Worm (Caenorhabditis elegans) whole organism, L4 larva: ENCODE results near the gene oma-2.

Experiments
- Y105C5A.15 ChIP-seq: fragments of 200-800 bp; sonication (Bioruptor generic); IDR thresholded peaks from 2 replicates; pipeline ENCODE4 v1.3.6; 2022; ENCODE audit warnings: missing genetic modification characterization, missing compliant biosample characterization
- ZK337.2 ChIP-seq: fragments of 200-800 bp; sonication (Bioruptor generic); IDR thresholded peaks from 2 replicates; pipeline ENCODE4 v1.3.6; 2022; ENCODE audit warnings: missing genetic modification reagents, missing genetic modification characterization, missing compliant biosample characterization
- ZK546.5 ChIP-seq, 2 experiments: sonication (generic microtip); optimal IDR thresholded peaks; 2 replicates each; lab custom pipeline; 2017; ENCODE audit warnings: missing biosample characterization in 2 of 2, missing genetic modification characterization in 2 of 2
- aha-1 ChIP-seq: fragments of 150-350 bp; peaks from one replicate; lab custom pipeline; 2014; ENCODE audit warnings: missing biosample characterization, missing genetic modification characterization
- ama-1 ChIP-seq: fragments of 150-350 bp; optimal IDR thresholded peaks from 2 replicates; lab custom pipeline; 2014; ENCODE audit warnings: inconsistent platforms, mixed read lengths
- attf-4 ChIP-seq: sonication (generic microtip); optimal IDR thresholded peaks from 3 replicates; lab custom pipeline; 2017; ENCODE audit warnings: missing biosample characterization, missing genetic modification characterization
- ceh-32 ChIP-seq: sonication (generic microtip); optimal IDR thresholded peaks from 2 replicates; lab custom pipeline; 2016; ENCODE audit warnings: mild to moderate bottlenecking, missing genetic modification characterization, missing compliant biosample characterization; ENCODE audit not compliant: poor library complexity
- ces-1 ChIP-seq: fragments of 150-350 bp; sonication (generic microtip); optimal IDR thresholded peaks from 4 replicates; lab custom pipeline; 2014; ENCODE audit warnings: missing biosample characterization, missing genetic modification reagents, missing genetic modification characterization
- dpl-1 ChIP-seq: fragments of 150-350 bp; optimal IDR thresholded peaks from 2 replicates; lab custom pipeline; 2014; ENCODE audit warnings: missing biosample characterization, missing genetic modification reagents, missing genetic modification characterization
- fos-1 ChIP-seq: fragments of 150-350 bp; optimal IDR thresholded peaks from 2 replicates; lab custom pipeline; 2014; ENCODE audit warnings: missing biosample characterization, missing genetic modification characterization
- hlh-11 ChIP-seq: fragments of 200-800 bp; sonication (Bioruptor generic); optimal IDR thresholded peaks from 2 replicates; lab custom pipeline; 2018; ENCODE audit warnings: mild to moderate bottlenecking, missing genetic modification characterization, missing compliant biosample characterization
- lim-7 ChIP-seq: fragments of 200-800 bp; sonication (Bioruptor generic); IDR thresholded peaks from 2 replicates; pipeline ENCODE4 v1.3.6; 2022; ENCODE audit warnings: missing genetic modification characterization, missing compliant biosample characterization
- lin-1 ChIP-seq: fragments of 200-800 bp; sonication (Bioruptor generic); IDR thresholded peaks from 2 replicates; pipeline ENCODE4 v1.3.6; 2022; ENCODE audit warnings: missing genetic modification reagents, missing genetic modification characterization, missing compliant biosample characterization
- lin-13 ChIP-seq: fragments of 150-350 bp; optimal IDR thresholded peaks from 2 replicates; lab custom pipeline; 2014; ENCODE audit warnings: missing biosample characterization, missing genetic modification reagents, missing genetic modification characterization
- lir-3 ChIP-seq: sonication (generic microtip); optimal IDR thresholded peaks from 2 replicates; lab custom pipeline; 2016; ENCODE audit warnings: mild to moderate bottlenecking, missing genetic modification characterization, missing compliant biosample characterization
- madf-5 ChIP-seq, 2 experiments: fragments of 200-800 bp; sonication (Bioruptor generic); IDR thresholded peaks; 2 replicates each; pipeline ENCODE4 v1.3.6; 2022; ENCODE audit warnings: missing compliant biosample characterization in 2 of 2, missing genetic modification characterization in 2 of 2
- mdl-1 ChIP-seq, 2 experiments: fragments of 150-350 bp in 1 of 2; sonication (generic microtip) in 1 of 2; optimal IDR thresholded peaks; 2 replicates each; lab custom pipeline; 2014 to 2017; ENCODE audit warnings: missing biosample characterization in 2 of 2, missing genetic modification characterization in 2 of 2
- mdt-29 ChIP-seq: fragments of 200-800 bp; sonication (Bioruptor generic); IDR thresholded peaks from 2 replicates; pipeline ENCODE4 v1.3.6; 2022; ENCODE audit warnings: missing genetic modification reagents, missing genetic modification characterization, missing compliant biosample characterization
- mep-1 ChIP-seq: fragments of 150-350 bp; sonication (generic microtip); optimal IDR thresholded peaks from 3 replicates; lab custom pipeline; 2014; ENCODE audit warnings: missing biosample characterization, missing genetic modification characterization
- mes-2 ChIP-seq: sonication (generic microtip); optimal IDR thresholded peaks from 2 replicates; lab custom pipeline; 2016; ENCODE audit warnings: missing genotype, mild to moderate bottlenecking, missing genetic modification characterization, missing compliant biosample characterization; ENCODE audit not compliant: poor library complexity, severe bottlenecking
- mxl-2 ChIP-seq: fragments of 200-800 bp; sonication (Bioruptor generic); conservative IDR thresholded peaks from 2 replicates; pipeline ENCODE4 v1.3.6; 2022; ENCODE audit warnings: missing genetic modification reagents, missing genetic modification characterization, missing compliant biosample characterization
- mxl-3 ChIP-seq: fragments of 200-800 bp; sonication (Bioruptor generic); optimal IDR thresholded peaks from 2 replicates; lab custom pipeline; 2018; ENCODE audit warnings: mild to moderate bottlenecking, missing genetic modification characterization, missing compliant biosample characterization
- nhr-10 ChIP-seq: fragments of 150-350 bp; optimal IDR thresholded peaks from 2 replicates; lab custom pipeline; 2014; ENCODE audit warnings: missing biosample characterization, missing genetic modification characterization
- nhr-11 ChIP-seq: fragments of 150-350 bp; optimal IDR thresholded peaks from 2 replicates; lab custom pipeline; 2014; ENCODE audit warnings: missing biosample characterization, missing genetic modification characterization
- nhr-28 ChIP-seq: fragments of 150-350 bp; optimal IDR thresholded peaks from 2 replicates; lab custom pipeline; 2014; ENCODE audit warnings: missing biosample characterization, missing genetic modification characterization
- pha-4 ChIP-seq, 2 experiments: fragments of 150-350 bp in 1 of 2; fragments of 200-800 bp in 1 of 2; sonication (Bioruptor generic) in 1 of 2; IDR thresholded peaks in 1 of 2; optimal IDR thresholded peaks in 1 of 2; 2 replicates each; pipeline versions ENCODE4 v1.3.6 to Lab custom; 2014 to 2022; ENCODE audit warnings: missing genetic modification characterization in 2 of 2, missing genetic modification reagents in 2 of 2, missing biosample characterization in 1 of 2, missing compliant biosample characterization in 1 of 2
- php-3 ChIP-seq: fragments of 200-800 bp; sonication (Bioruptor generic); IDR thresholded peaks from 2 replicates; pipeline ENCODE4 v1.3.6; 2022; ENCODE audit warnings: missing genetic modification reagents, missing genetic modification characterization, missing compliant biosample characterization
- saeg-2 ChIP-seq: fragments of 200-800 bp; sonication (Bioruptor generic); IDR thresholded peaks from 2 replicates; pipeline ENCODE4 v1.3.6; 2022; ENCODE audit warnings: missing genetic modification reagents, missing genetic modification characterization, missing compliant biosample characterization
- sdz-12 ChIP-seq: fragments of 200-800 bp; sonication (Bioruptor generic); optimal IDR thresholded peaks from 2 replicates; lab custom pipeline; 2018; ENCODE audit warnings: mild to moderate bottlenecking, missing genetic modification characterization, missing compliant biosample characterization
- skn-1 ChIP-seq: fragments of 150-350 bp; optimal IDR thresholded peaks from 2 replicates; lab custom pipeline; 2014; ENCODE audit warnings: missing biosample characterization, missing genetic modification characterization
- snpc-4 ChIP-seq: fragments of 150-350 bp; optimal IDR thresholded peaks from 2 replicates; lab custom pipeline; 2014; ENCODE audit warnings: missing biosample characterization, missing genetic modification characterization
- spr-1 ChIP-seq: sonication (generic microtip); optimal IDR thresholded peaks from 2 replicates; lab custom pipeline; 2016; ENCODE audit warnings: mild to moderate bottlenecking, missing genetic modification characterization, missing compliant biosample characterization
- spr-3 ChIP-seq: fragments of 200-800 bp; sonication (Bioruptor generic); optimal IDR thresholded peaks from 2 replicates; lab custom pipeline; 2018; ENCODE audit warnings: mild to moderate bottlenecking, missing genetic modification characterization, missing compliant biosample characterization
- unc-62 ChIP-seq, 3 experiments: fragments of 150-350 bp in 1 of 3; sonication (generic microtip); optimal IDR thresholded peaks in 2 of 3; peaks in 1 of 3; 1 replicate in 1 of 3; 2 replicates in 2 of 3; lab custom pipeline; 2014 to 2017; ENCODE audit warnings: missing biosample characterization in 3 of 3, missing genetic modification characterization in 3 of 3, missing genetic modification reagents in 3 of 3, missing genotype in 1 of 3
- ztf-11 ChIP-seq: fragments of 150-350 bp; optimal IDR thresholded peaks from 2 replicates; lab custom pipeline; 2014; ENCODE audit warnings: missing biosample characterization, missing genetic modification characterization

oma-2 gene

DNA sequence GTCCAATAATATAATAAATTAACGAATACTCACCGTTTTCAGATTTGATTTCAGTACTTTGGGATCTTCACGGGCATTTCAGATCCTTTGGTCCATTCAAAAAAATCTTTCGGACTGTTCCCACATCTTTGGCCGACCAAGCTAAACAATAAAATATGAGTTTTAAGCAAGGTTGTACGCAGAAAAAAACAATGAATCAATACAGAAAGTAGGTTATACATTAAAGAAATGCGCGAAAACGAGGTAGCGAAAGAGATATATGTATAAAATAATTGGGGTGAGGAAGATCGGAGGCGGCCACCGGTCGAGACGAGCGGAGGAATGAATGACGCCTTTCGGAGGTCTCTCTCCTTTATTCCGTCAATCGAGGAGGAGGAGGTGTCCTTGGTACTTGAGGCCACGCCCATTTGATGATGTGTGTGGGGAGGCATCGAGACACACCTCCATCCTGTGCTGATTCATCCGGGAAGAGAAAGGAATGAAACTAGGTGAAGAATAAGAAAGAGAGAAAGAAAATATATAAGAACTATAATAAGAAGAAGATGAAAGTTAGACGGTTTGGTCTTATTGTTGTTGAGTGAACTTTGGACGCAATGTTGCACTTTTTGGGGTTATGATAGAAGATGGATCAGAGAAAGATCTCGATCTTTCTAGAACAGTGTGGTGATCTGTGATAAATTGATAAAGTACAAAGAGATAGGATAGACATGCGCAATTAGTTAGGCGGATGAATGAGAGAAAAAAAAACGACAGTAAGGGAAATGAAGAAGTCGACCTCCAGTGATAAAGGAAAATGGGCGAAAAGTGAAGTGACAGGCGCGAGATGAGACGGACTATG, 11.2 kb downstream of the oma-2 start (continued):
- TF ChIP-seq hlh-11 (tag; lab: Kevin White, UChicago): peak; percentile 43
- TF ChIP-seq nhr-11 (tag; lab: Kevin White, UChicago): no peak
- TF ChIP-seq spr-1: no peak
- TF ChIP-seq mxl-2 (GFP tag; lab: Robert Waterston, UW): no peak
- no peak for TF ChIP-seq madf-5 (GFP tag; IDR thresholded peaks at IDR 0.05; lab: Robert Waterston, UW)
- TF ChIP-seq mdl-1 (tag; optimal IDR thresholded peaks at IDR 0.05; lab: Kevin White, UChicago): peak in 1 of 2 experiments; percentile 43
- no peak for TF ChIP-seq nhr-10 (tag; lab: Kevin White, UChicago)

DNA sequence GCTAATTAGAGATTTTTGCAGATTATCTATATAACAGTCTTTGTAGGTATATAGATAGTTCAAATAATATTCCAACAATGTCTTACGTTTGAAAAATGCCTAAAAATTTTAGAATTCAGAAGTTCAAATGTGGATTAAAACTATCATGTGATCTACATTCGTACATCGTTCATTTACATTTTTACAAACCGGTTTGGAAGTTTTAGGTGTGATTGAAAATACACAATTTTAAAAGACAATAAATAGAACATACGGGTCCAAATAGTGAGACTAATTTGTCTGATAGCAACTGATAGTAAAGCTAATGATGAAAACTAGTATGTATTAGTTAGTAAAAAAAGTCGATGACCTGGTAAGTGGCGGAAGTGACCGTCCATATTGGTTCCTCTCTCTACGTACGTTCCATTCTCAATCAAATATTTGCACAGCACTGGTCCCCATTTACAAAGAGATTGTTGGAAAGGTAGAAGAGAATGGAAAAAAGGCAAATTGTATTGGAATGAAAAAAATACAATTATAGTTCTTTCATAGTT, 12.2 kb downstream of the oma-2 start:
- TF ChIP-seq lin-13: no peak
- peak in 1 of 2 experiments; percentile 94 for TF ChIP-seq unc-62 (GFP tag; optimal IDR thresholded peaks at IDR 0.05 in 1 of 2; lab: Kevin White, UChicago)
- no peak for TF ChIP-seq unc-62 (tag; optimal IDR thresholded peaks at IDR 0.05; lab: Kevin White, UChicago)

DNA sequence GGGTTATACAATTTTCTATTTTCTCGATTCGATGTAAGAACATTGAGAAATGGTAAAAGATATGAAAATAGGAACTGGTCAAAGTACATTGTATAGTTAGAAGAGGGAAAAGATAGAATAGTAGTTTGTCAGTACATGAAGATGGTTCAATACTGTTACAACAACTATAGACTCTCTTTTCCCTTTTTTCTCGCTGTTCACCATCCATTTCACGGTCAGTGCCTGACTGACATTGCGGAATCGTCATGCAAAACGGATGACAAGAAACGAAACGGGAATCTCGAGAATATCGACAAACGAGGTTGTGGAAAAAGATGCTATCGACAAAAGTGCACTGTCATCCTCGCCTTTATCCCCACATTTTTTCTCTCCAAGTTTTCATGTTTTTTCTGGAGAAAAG, 14.4 kb downstream of the oma-2 start:
- TF ChIP-seq snpc-4 (no peak), attf-4 (tag; lab: Kevin White, UChicago) (no peak), lin-1 (GFP tag; lab: Robert Waterston, UW) (no peak), ztf-11 (tag; lab: Kevin White, UChicago) (no peak), saeg-2 (GFP tag; lab: Robert Waterston, UW) (no peak), mxl-3 (GFP tag; lab: Kevin White, UChicago) (no peak), lir-3 (no peak), fos-1 (tag; lab: Kevin White, UChicago) (no peak), ama-1 (lab: Kevin White, UChicago) (no peak), php-3 (GFP tag; lab: Robert Waterston, UW) (no peak), aha-1 (tag; lab: Kevin White, UChicago) (peak; percentile 60), ces-1 (GFP tag; lab: Kevin White, UChicago) (no peak), ZK546.5 (tag; optimal IDR thresholded peaks at IDR 0.05; lab: Kevin White, UChicago) (no peak), lim-7 (GFP tag; lab: Robert Waterston, UW) (no peak), unc-62 (GFP tag; optimal IDR thresholded peaks at IDR 0.05 in 1 of 2; lab: Kevin White, UChicago) (peak in 1 of 2 experiments; percentile 60), unc-62 (tag; optimal IDR thresholded peaks at IDR 0.05; lab: Kevin White, UChicago) (no peak)

DNA sequence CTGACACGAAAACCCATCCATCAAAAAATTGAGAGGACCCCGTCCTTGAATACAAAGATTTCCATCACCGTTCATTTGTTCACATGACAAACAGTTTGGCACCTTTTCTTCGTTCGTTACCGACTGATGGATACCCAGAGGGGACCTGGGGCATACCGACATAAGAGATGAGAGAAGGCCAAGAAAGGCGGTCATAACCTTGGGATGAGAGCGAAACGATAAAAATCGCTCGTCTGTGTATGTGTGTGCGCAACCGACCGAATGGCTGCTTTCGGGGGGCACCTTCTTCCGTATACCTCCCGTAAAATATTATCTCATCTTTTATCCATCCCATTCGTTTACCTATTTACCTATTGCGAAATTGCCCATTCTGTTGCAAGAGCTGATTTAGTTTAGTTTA, 15.7 kb downstream of the oma-2 start:
- TF ChIP-seq mes-2 (peak; percentile 3), lir-3 (no peak), spr-3 (GFP tag; lab: Kevin White, UChicago) (no peak), ZK337.2 (GFP tag; lab: Robert Waterston, UW) (no peak), sdz-12 (GFP tag; lab: Kevin White, UChicago) (no peak), hlh-11 (tag; lab: Kevin White, UChicago) (peak; percentile 5), mdt-29 (GFP tag; lab: Robert Waterston, UW) (no peak), Y105C5A.15 (no peak), dpl-1 (GFP tag; lab: Kevin White, UChicago) (no peak), skn-1 (tag; lab: Kevin White, UChicago) (no peak), pha-4 (GFP tag; IDR thresholded peaks at IDR 0.05; lab: Robert Waterston, UW) (no peak), pha-4 (tag; optimal IDR thresholded peaks at IDR 0.05; lab: Kevin White, UChicago) (no peak), mxl-2 (GFP tag; lab: Robert Waterston, UW) (no peak), ZK546.5 (tag; optimal IDR thresholded peaks at IDR 0.05; lab: Kevin White, UChicago) (no peak), mep-1 (tag; lab: Kevin White, UChicago) (no peak), ama-1 (lab: Kevin White, UChicago) (no peak), nhr-28 (peak; percentile 16), ceh-32 (tag; lab: Kevin White, UChicago) (no peak)
